Worm (Caenorhabditis elegans): Measurements from ENCODE around the gene npp-16.

npp-16 gene

DNA sequence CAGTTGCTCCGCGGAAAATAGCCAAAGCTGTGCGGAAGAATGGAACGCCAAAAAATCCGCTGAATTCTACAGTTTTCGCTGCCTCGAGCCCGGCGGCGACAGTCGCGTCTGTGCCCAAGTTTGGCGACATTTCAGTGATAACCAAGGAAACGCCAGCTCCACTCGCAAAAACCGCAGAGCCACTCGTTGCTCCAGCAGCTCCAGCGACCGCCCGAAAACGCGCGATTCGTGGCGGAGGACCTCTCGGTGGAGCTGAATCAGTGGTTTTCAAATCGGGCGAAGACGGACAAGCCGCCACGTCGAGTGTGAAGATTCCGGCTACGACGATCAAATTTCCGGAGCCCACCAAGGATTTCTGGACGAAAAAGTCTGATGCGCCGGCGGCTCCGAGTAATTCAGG is 532 bp downstream of the npp-16 start:
- TF ChIP-seq hlh-17 (GFP tag; optimal IDR thresholded peaks at IDR 0.05; ENCODE audit: borderline replicate concordance), result no peak
- no peak for TF ChIP-seq nhr-47 (tag; optimal IDR thresholded peaks at IDR 0.05)
- no peak for TF ChIP-seq rnt-1 (tag; optimal IDR thresholded peaks at IDR 0.05)
- TF ChIP-seq nhr-11 (tag; optimal IDR thresholded peaks at IDR 0.05), result no peak
- TF ChIP-seq ceh-63 (GFP tag; optimal IDR thresholded peaks at IDR 0.05), result no peak
- TF ChIP-seq sptf-1 (tag; optimal IDR thresholded peaks at IDR 0.05), result no peak
- TF ChIP-seq jun-1 (tag; optimal IDR thresholded peaks at IDR 0.05), result no peak
- no peak for TF ChIP-seq unc-130 (tag; optimal IDR thresholded peaks at IDR 0.05)
- TF ChIP-seq nhr-20 (tag; optimal IDR thresholded peaks at IDR 0.05), result no peak
- no peak for TF ChIP-seq nhr-90 (tag; optimal IDR thresholded peaks at IDR 0.05; ENCODE audit: poor library complexity)
- no peak for TF ChIP-seq mep-1 (tag; optimal IDR thresholded peaks at IDR 0.05)
- no peak for TF ChIP-seq nhr-84 (tag; optimal IDR thresholded peaks at IDR 0.05)
- TF ChIP-seq lin-14 (GFP tag; optimal IDR thresholded peaks at IDR 0.05), result no peak
- TF ChIP-seq lin-13 (GFP tag; optimal IDR thresholded peaks at IDR 0.05), result no peak
- TF ChIP-seq nhr-12 (tag; optimal IDR thresholded peaks at IDR 0.05), result no peak

ce11 chrIII:11917090-11917489 is 1.4 kb downstream of the npp-16 start:
- TF ChIP-seq sox-4 (tag; optimal IDR thresholded peaks at IDR 0.05), result no peak
- no peak for TF ChIP-seq sptf-1 (tag; optimal IDR thresholded peaks at IDR 0.05)
- no peak for TF ChIP-seq zip-4 (GFP tag; optimal IDR thresholded peaks at IDR 0.05)
- no peak for TF ChIP-seq lin-14 (GFP tag; optimal IDR thresholded peaks at IDR 0.05)
- no peak for TF ChIP-seq egl-27 (tag; optimal IDR thresholded peaks at IDR 0.05)
- TF ChIP-seq nhr-84 (tag; optimal IDR thresholded peaks at IDR 0.05), result no peak
- TF ChIP-seq mdl-1 (tag; optimal IDR thresholded peaks at IDR 0.05), result no peak
- TF ChIP-seq irx-1 (tag; optimal IDR thresholded peaks at IDR 0.05), result no peak
- TF ChIP-seq mep-1 (tag; optimal IDR thresholded peaks at IDR 0.05), result no peak
- TF ChIP-seq hlh-4 (tag; optimal IDR thresholded peaks at IDR 0.05), result no peak
- TF ChIP-seq hpl-2 (GFP tag; optimal IDR thresholded peaks at IDR 0.05), result no peak
- no peak for TF ChIP-seq snu-23 (GFP tag; optimal IDR thresholded peaks at IDR 0.05)
- TF ChIP-seq dsc-1 (tag; optimal IDR thresholded peaks at IDR 0.05), result no peak

DNA sequence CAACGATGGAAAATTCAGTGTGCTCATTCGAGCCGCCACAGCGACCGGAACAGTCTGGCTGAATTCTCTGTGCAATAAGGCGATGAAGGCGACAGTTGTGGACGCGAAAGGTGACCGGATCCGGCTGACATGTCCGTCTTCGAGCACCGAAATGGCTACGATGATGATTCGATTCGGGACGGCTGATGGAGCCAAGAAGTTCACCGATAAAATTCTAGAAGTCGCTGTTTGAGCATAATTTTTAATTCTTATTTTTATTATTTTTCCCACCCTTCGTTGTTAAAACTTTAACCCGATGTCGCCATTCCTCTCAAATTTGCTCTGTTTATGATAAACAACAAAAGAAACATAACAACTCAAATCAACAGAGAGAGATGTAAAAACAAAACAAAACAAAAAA is 1.8 kb downstream of the npp-16 start:
- TF ChIP-seq fos-1 (tag; optimal IDR thresholded peaks at IDR 0.05) (no peak), nhr-84 (tag; optimal IDR thresholded peaks at IDR 0.05) (no peak), snpc-4 (tag; optimal IDR thresholded peaks at IDR 0.05) (no peak), lin-15B (tag; optimal IDR thresholded peaks at IDR 0.05) (no peak), nhr-11 (tag; optimal IDR thresholded peaks at IDR 0.05) (no peak), nhr-76 (tag; optimal IDR thresholded peaks at IDR 0.05) (no peak), unc-98 (GFP tag; IDR thresholded peaks at IDR 0.05) (no peak), ets-5 (GFP tag; IDR thresholded peaks at IDR 0.05) (no peak), efl-3 (GFP tag; optimal IDR thresholded peaks at IDR 0.05) (no peak), ceh-82 (tag; optimal IDR thresholded peaks at IDR 0.05) (no peak), Y116A8C.19 (tag; optimal IDR thresholded peaks at IDR 0.05; ENCODE audit: borderline replicate concordance) (no peak), irx-1 (tag; optimal IDR thresholded peaks at IDR 0.05) (no peak), fkh-8 (tag; optimal IDR thresholded peaks at IDR 0.05) (no peak)

DNA sequence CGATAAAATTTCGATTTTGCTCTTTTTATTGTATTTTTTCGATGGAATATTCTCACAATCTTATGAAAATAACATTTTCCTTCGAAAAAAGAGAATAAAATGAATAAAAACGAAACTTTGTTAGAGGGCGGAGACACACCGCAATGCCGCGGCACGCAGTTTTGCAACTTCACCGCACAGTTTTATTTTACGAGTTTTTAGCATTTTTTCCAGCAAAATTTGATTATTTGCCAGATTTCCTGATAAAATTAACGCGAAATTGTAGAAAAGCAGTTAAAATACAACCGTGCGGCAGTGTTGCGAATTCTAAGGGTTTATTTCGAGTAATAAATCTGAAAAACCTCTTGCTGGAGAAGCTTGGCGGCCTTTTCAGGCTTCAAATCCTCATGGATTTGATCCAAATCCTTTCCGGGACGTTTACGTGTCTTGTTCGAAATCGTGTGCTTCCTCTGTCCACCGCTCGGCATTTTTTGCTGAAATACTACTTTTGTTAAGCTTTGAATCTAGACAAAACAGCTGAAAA is 2.6 kb downstream of the npp-16 start, which contains the start of gene znf-593:
Gene znf-593 (minus strand): TSS at position 473 of the 523 bp plus-strand sequence.
- TF ChIP-seq efl-1 (optimal IDR thresholded peaks at IDR 0.05) (no peak), efl-1 (GFP tag; optimal IDR thresholded peaks at IDR 0.05 in 1 of 2) (peak in 1 of 2 experiments; percentile 90), nhr-90 (tag; optimal IDR thresholded peaks at IDR 0.05; ENCODE audit: poor library complexity) (peak; percentile 23), rnt-1 (tag; optimal IDR thresholded peaks at IDR 0.05) (peak; percentile 9), snu-23 (GFP tag; optimal IDR thresholded peaks at IDR 0.05) (no peak), pag-3 (tag; optimal IDR thresholded peaks at IDR 0.05; ENCODE audit: borderline replicate concordance, insufficient read depth) (no peak), dpl-1 (GFP tag; optimal IDR thresholded peaks at IDR 0.05) (peak in 1 of 3 experiments; percentile 0), irx-1 (tag; optimal IDR thresholded peaks at IDR 0.05) (peak; percentile 2), nhr-85 (tag) (peak; percentile 50)

Measured in whole organism, L1 larva.